Worm (Caenorhabditis elegans) whole organism, young adult: Measurements from ENCODE around the gene rpap-2.

Experiments
- B0261.1 ChIP-seq: sonication (generic microtip); optimal IDR thresholded peaks from 2 replicates; lab custom pipeline; 2016; ENCODE audit warnings: mild to moderate bottlenecking, missing genetic modification characterization, moderate library complexity, missing compliant biosample characterization
- C17E4.6 ChIP-seq: fragments of 200-800 bp; sonication (Bioruptor generic); IDR thresholded peaks from 2 replicates; pipeline ENCODE4 v1.3.6; 2022; ENCODE audit warnings: missing genetic modification reagents, missing genetic modification characterization, missing compliant biosample characterization
- D2030.7 ChIP-seq: fragments of 200-800 bp; sonication (Bioruptor generic); IDR thresholded peaks from 2 replicates; pipeline ENCODE4 v1.3.6; 2022; ENCODE audit warnings: missing genetic modification reagents, missing genetic modification characterization, missing compliant biosample characterization
- F49E8.2 ChIP-seq: sonication (generic microtip); optimal IDR thresholded peaks from 3 replicates; lab custom pipeline; 2017; ENCODE audit warnings: missing genetic modification characterization, mild to moderate bottlenecking, missing compliant biosample characterization, antibody characterized with exemption, moderate library complexity; ENCODE audit not compliant: insufficient read depth
- F57A8.1 ChIP-seq: fragments of 200-800 bp; sonication (Bioruptor generic); optimal IDR thresholded peaks from 2 replicates; lab custom pipeline; 2018; ENCODE audit warnings: mild to moderate bottlenecking, missing genetic modification characterization, moderate library complexity, missing compliant biosample characterization
- K12H6.12 ChIP-seq: fragments of 200-800 bp; sonication (Bioruptor generic); optimal IDR thresholded peaks from 2 replicates; lab custom pipeline; 2018; ENCODE audit warnings: mild to moderate bottlenecking, missing genetic modification characterization, missing compliant biosample characterization
- T07F8.4 ChIP-seq: sonication (generic microtip); optimal IDR thresholded peaks from 2 replicates; lab custom pipeline; 2016; ENCODE audit warnings: mild to moderate bottlenecking, missing genetic modification characterization, moderate library complexity, missing compliant biosample characterization
- Y53F4B.3 ChIP-seq: fragments of 200-800 bp; sonication (Bioruptor generic); IDR thresholded peaks from 2 replicates; pipeline ENCODE4 v1.3.6; 2022; ENCODE audit warnings: missing genetic modification reagents, missing genetic modification characterization, missing compliant biosample characterization
- Y53G8AR.9 ChIP-seq: fragments of 200-800 bp; sonication (Bioruptor generic); conservative IDR thresholded peaks from 2 replicates; pipeline ENCODE4 v1.3.6; 2022; ENCODE audit warnings: missing genetic modification reagents, missing genetic modification characterization, missing compliant biosample characterization
- Y67H2A.10 ChIP-seq: fragments of 200-800 bp; sonication (Bioruptor generic); conservative IDR thresholded peaks from 2 replicates; pipeline ENCODE4 v1.3.6; 2022; ENCODE audit warnings: missing genetic modification reagents, missing genetic modification characterization, missing compliant biosample characterization
- Y79H2A.3 ChIP-seq: fragments of 200-800 bp; sonication (Bioruptor generic); conservative IDR thresholded peaks from 2 replicates; pipeline ENCODE4 v1.3.6; 2022; ENCODE audit warnings: missing genetic modification reagents, missing genetic modification characterization, missing compliant biosample characterization
- ama-1 ChIP-seq, 3 experiments: fragments of 150-350 bp in 1 of 3; sonication (generic microtip) in 2 of 3; optimal IDR thresholded peaks; 2 replicates each; lab custom pipeline; 2014 to 2018; ENCODE audit warnings: missing biosample characterization in 2 of 3, missing genetic modification characterization in 2 of 3, missing genetic modification reagents in 2 of 3
- athp-1 ChIP-seq: sonication (generic microtip); optimal IDR thresholded peaks from 2 replicates; lab custom pipeline; 2017; ENCODE audit warnings: mild to moderate bottlenecking, missing genetic modification characterization, missing compliant biosample characterization
- bed-1 ChIP-seq: fragments of 200-800 bp; sonication (Bioruptor generic); IDR thresholded peaks from 2 replicates; pipeline ENCODE4 v1.3.6; 2022; ENCODE audit warnings: missing genetic modification reagents, missing genetic modification characterization, missing compliant biosample characterization
- ceh-100 ChIP-seq: fragments of 200-800 bp; sonication (Bioruptor generic); IDR thresholded peaks from 2 replicates; pipeline ENCODE4 v1.3.6; 2022; ENCODE audit warnings: missing genetic modification reagents, missing genetic modification characterization, missing compliant biosample characterization
- ceh-58 ChIP-seq: fragments of 200-800 bp; sonication (Bioruptor generic); IDR thresholded peaks from 2 replicates; pipeline ENCODE4 v1.3.6; 2022; ENCODE audit warnings: missing genetic modification characterization, missing compliant biosample characterization
- ceh-79 ChIP-seq: sonication (generic microtip); optimal IDR thresholded peaks from 2 replicates; lab custom pipeline; 2017; ENCODE audit warnings: mild to moderate bottlenecking, missing genetic modification characterization, missing compliant biosample characterization
- ceh-91 ChIP-seq: fragments of 200-800 bp; sonication (Bioruptor generic); IDR thresholded peaks from 2 replicates; pipeline ENCODE4 v1.3.6; 2022; ENCODE audit warnings: missing genetic modification reagents, missing genetic modification characterization, missing compliant biosample characterization
- die-1 ChIP-seq: sonication (generic microtip); optimal IDR thresholded peaks from 2 replicates; lab custom pipeline; 2016; ENCODE audit warnings: missing genotype, mild to moderate bottlenecking, missing genetic modification characterization, missing compliant biosample characterization
- dpl-1 ChIP-seq: fragments of 150-350 bp; optimal IDR thresholded peaks from 2 replicates; lab custom pipeline; 2014; ENCODE audit warnings: missing biosample characterization, missing genetic modification reagents, missing genetic modification characterization
- efl-1 ChIP-seq: fragments of 150-350 bp; optimal IDR thresholded peaks from 2 replicates; lab custom pipeline; 2014; ENCODE audit warnings: missing biosample characterization, missing genetic modification reagents, missing genetic modification characterization
- egrh-3 ChIP-seq: fragments of 200-800 bp; sonication (Bioruptor generic); IDR thresholded peaks from 2 replicates; pipeline ENCODE4 v1.3.6; 2022; ENCODE audit warnings: missing genetic modification reagents, missing genetic modification characterization, missing compliant biosample characterization
- ekl-4 ChIP-seq: fragments of 200-800 bp; sonication (Bioruptor generic); IDR thresholded peaks from 2 replicates; pipeline ENCODE4 v1.3.6; 2022; ENCODE audit warnings: missing genetic modification reagents, missing genetic modification characterization, missing compliant biosample characterization
- ets-4 ChIP-seq: fragments of 200-800 bp; sonication (Bioruptor generic); optimal IDR thresholded peaks from 2 replicates; lab custom pipeline; 2018; ENCODE audit warnings: mild to moderate bottlenecking, missing genetic modification characterization, missing compliant biosample characterization
- hrde-1 ChIP-seq: sonication (generic microtip); optimal IDR thresholded peaks from 2 replicates; lab custom pipeline; 2016; ENCODE audit warnings: missing genetic modification characterization, mild to moderate bottlenecking, missing compliant biosample characterization, moderate library complexity, missing genotype, missing genetic modification reagents, borderline replicate concordance
- hsf-1 ChIP-seq: fragments of 200-800 bp; sonication (Bioruptor generic); IDR thresholded peaks from 2 replicates; pipeline ENCODE4 v1.3.6; 2022; ENCODE audit warnings: missing genetic modification reagents, missing genetic modification characterization, missing compliant biosample characterization
- lag-1 ChIP-seq: fragments of 200-800 bp; sonication (Bioruptor generic); IDR thresholded peaks from 2 replicates; pipeline ENCODE4 v1.3.6; 2022; ENCODE audit warnings: missing genetic modification reagents, missing genetic modification characterization, missing compliant biosample characterization
- let-526 ChIP-seq: fragments of 200-800 bp; sonication (Bioruptor generic); IDR thresholded peaks from 2 replicates; pipeline ENCODE4 v1.3.6; 2022; ENCODE audit warnings: missing genetic modification reagents, missing genetic modification characterization, missing compliant biosample characterization
- lin-40 ChIP-seq: sonication (generic microtip); optimal IDR thresholded peaks from 2 replicates; lab custom pipeline; 2016; ENCODE audit warnings: missing genetic modification characterization, mild to moderate bottlenecking, missing compliant biosample characterization, missing genotype, missing genetic modification reagents
- lin-54 ChIP-seq: fragments of 200-800 bp; sonication (Bioruptor generic); optimal IDR thresholded peaks from 2 replicates; lab custom pipeline; 2018; ENCODE audit warnings: mild to moderate bottlenecking, missing genetic modification characterization, missing compliant biosample characterization
- lir-1 ChIP-seq: fragments of 200-800 bp; sonication (Bioruptor generic); conservative IDR thresholded peaks from 2 replicates; pipeline ENCODE4 v1.3.6; 2022; ENCODE audit warnings: missing genetic modification reagents, missing genetic modification characterization, missing compliant biosample characterization
- lsl-1 ChIP-seq: fragments of 200-800 bp; sonication (Bioruptor generic); optimal IDR thresholded peaks from 2 replicates; lab custom pipeline; 2018; ENCODE audit warnings: mild to moderate bottlenecking, missing genetic modification characterization, moderate library complexity, missing compliant biosample characterization
- madf-8 ChIP-seq: fragments of 200-800 bp; sonication (Bioruptor generic); conservative IDR thresholded peaks from 2 replicates; pipeline ENCODE4 v1.3.6; 2022; ENCODE audit warnings: missing genetic modification reagents, missing genetic modification characterization, missing compliant biosample characterization
- mel-28 ChIP-seq: sonication (generic microtip); optimal IDR thresholded peaks from 2 replicates; lab custom pipeline; 2016; ENCODE audit warnings: borderline replicate concordance, mild to moderate bottlenecking, missing genetic modification characterization, missing compliant biosample characterization
- mes-4 ChIP-seq: sonication (generic microtip); optimal IDR thresholded peaks from 2 replicates; lab custom pipeline; 2016; ENCODE audit warnings: missing genotype, missing genetic modification characterization, missing compliant biosample characterization
- nfya-2 ChIP-seq: fragments of 200-800 bp; sonication (Bioruptor generic); IDR thresholded peaks from 2 replicates; pipeline ENCODE4 v1.3.6; 2022; ENCODE audit warnings: missing genetic modification reagents, missing genetic modification characterization, missing compliant biosample characterization
- nhr-120 ChIP-seq: fragments of 200-800 bp; sonication (Bioruptor generic); IDR thresholded peaks from 2 replicates; pipeline ENCODE4 v1.3.6; 2022; ENCODE audit warnings: missing genetic modification characterization, missing compliant biosample characterization
- nhr-80 ChIP-seq: sonication (generic microtip); optimal IDR thresholded peaks from 2 replicates; lab custom pipeline; 2016; ENCODE audit warnings: missing genetic modification characterization, missing compliant biosample characterization
- repo-1 ChIP-seq: sonication (generic microtip); optimal IDR thresholded peaks from 2 replicates; lab custom pipeline; 2017; ENCODE audit warnings: mild to moderate bottlenecking, missing genetic modification characterization, missing compliant biosample characterization
- sdz-38 ChIP-seq: sonication (generic microtip); optimal IDR thresholded peaks from 2 replicates; lab custom pipeline; 2016; ENCODE audit warnings: missing genotype, missing genetic modification characterization, missing compliant biosample characterization
- snpc-1.1 ChIP-seq: sonication (generic microtip); optimal IDR thresholded peaks from 2 replicates; lab custom pipeline; 2017; ENCODE audit warnings: missing genetic modification characterization, mild to moderate bottlenecking, missing compliant biosample characterization, antibody characterized with exemption, moderate library complexity, missing genotype, missing genetic modification reagents; ENCODE audit not compliant: insufficient read depth
- snpc-1.3 ChIP-seq: sonication (generic microtip); optimal IDR thresholded peaks from 2 replicates; lab custom pipeline; 2017; ENCODE audit warnings: missing genetic modification characterization, mild to moderate bottlenecking, missing compliant biosample characterization, antibody characterized with exemption, moderate library complexity, missing genotype, missing genetic modification reagents; ENCODE audit not compliant: insufficient read depth
- somi-1 ChIP-seq: fragments of 200-800 bp; sonication (Bioruptor generic); optimal IDR thresholded peaks from 2 replicates; lab custom pipeline; 2018; ENCODE audit warnings: mild to moderate bottlenecking, missing genetic modification characterization, missing compliant biosample characterization
- sptf-2 ChIP-seq: fragments of 200-800 bp; sonication (Bioruptor generic); optimal IDR thresholded peaks from 2 replicates; lab custom pipeline; 2018; ENCODE audit warnings: mild to moderate bottlenecking, missing genetic modification characterization, missing compliant biosample characterization
- tbp1 ChIP-seq: fragments of 200-800 bp; sonication (Bioruptor generic); optimal IDR thresholded peaks from 2 replicates; lab custom pipeline; 2018; ENCODE audit warnings: mild to moderate bottlenecking, missing genetic modification characterization, missing compliant biosample characterization
- tbx-9 ChIP-seq: sonication (generic microtip); optimal IDR thresholded peaks from 2 replicates; lab custom pipeline; 2016; ENCODE audit warnings: borderline replicate concordance, missing genetic modification characterization, inconsistent platforms, missing compliant biosample characterization
- unc-62 ChIP-seq: fragments of 150-350 bp; optimal IDR thresholded peaks from 2 replicates; lab custom pipeline; 2014; ENCODE audit warnings: missing biosample characterization, missing genetic modification reagents, missing genetic modification characterization
- ztf-25 ChIP-seq: fragments of 200-800 bp; sonication (Bioruptor generic); IDR thresholded peaks from 2 replicates; pipeline ENCODE4 v1.3.6; 2022; ENCODE audit warnings: missing genetic modification reagents, missing genetic modification characterization, missing compliant biosample characterization

The rpap-2 gene

DNA sequence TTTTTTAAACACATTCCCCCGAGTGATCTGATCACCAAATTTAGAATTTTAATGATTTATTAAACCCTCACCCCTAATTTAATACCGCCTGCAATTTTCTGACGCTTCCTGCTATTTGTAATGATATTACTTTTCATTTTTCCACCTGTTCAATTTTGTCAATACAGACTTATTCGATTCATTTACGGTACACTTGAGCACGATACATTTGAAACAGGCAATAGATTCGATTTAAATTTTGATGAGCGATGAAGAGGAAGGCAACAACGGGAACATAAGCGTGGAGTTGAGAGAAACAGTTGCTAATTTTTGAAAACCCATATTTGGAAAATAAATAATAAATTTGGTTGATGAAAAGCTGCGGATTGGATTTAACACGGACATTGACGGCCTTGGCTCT lies 36.9 kb downstream of the rpap-2 start (continued):
- TF ChIP-seq ama-1 (optimal IDR thresholded peaks at IDR 0.05; lab: Kevin White, UChicago) (no peak), ama-1 (GFP tag; optimal IDR thresholded peaks at IDR 0.05; lab: Kevin White, UChicago) (peak in 1 of 2 experiments; percentile 44), ceh-58 (GFP tag; lab: Robert Waterston, UW) (0 out of 2 replicates have a peak, but pooled peaks have one; percentile 76), nfya-2 (GFP tag; lab: Robert Waterston, UW) (no peak), madf-8 (GFP tag; lab: Robert Waterston, UW) (no peak; the same call in 1 of the 2 replicates), F57A8.1 (GFP tag; lab: Kevin White, UChicago) (no peak), ceh-100 (GFP tag; lab: Robert Waterston, UW) (no peak), lin-54 (GFP tag; lab: Kevin White, UChicago) (no peak), somi-1 (GFP tag; lab: Kevin White, UChicago) (no peak), D2030.7 (no peak), hsf-1 (GFP tag; lab: Robert Waterston, UW) (peak; percentile 5; the same call in 1 of the 2 replicates), tbp1 (no peak), K12H6.12 (tag; lab: Kevin White, UChicago) (no peak), ztf-25 (GFP tag; lab: Robert Waterston, UW) (no peak), C17E4.6 (GFP tag; lab: Robert Waterston, UW) (no peak), egrh-3 (GFP tag; lab: Robert Waterston, UW) (no peak), die-1 (tag; lab: Kevin White, UChicago) (peak; percentile 12), sptf-2 (no peak), mel-28 (tag; lab: Kevin White, UChicago) (no peak), hrde-1 (peak; percentile 59), ceh-91 (GFP tag; lab: Robert Waterston, UW) (no peak), sdz-38 (tag; lab: Kevin White, UChicago) (no peak), Y53F4B.3 (GFP tag; lab: Robert Waterston, UW) (no peak), T07F8.4 (tag; lab: Kevin White, UChicago) (no peak), ekl-4 (no peak), efl-1 (GFP tag; lab: Kevin White, UChicago) (no peak), repo-1 (tag; lab: Kevin White, UChicago) (no peak), lsl-1 (GFP tag; lab: Kevin White, UChicago) (no peak), lir-1 (GFP tag; lab: Robert Waterston, UW) (no peak), B0261.1 (no peak), dpl-1 (GFP tag; lab: Kevin White, UChicago) (no peak), tbx-9 (tag; lab: Kevin White, UChicago) (no peak), Y79H2A.3 (GFP tag; lab: Robert Waterston, UW) (peak; percentile 63; the same call in 1 of the 2 replicates), let-526 (no peak), Y67H2A.10 (no peak), F49E8.2 (tag; lab: Kevin White, UChicago) (peak; percentile 23), ets-4 (GFP tag; lab: Kevin White, UChicago) (no peak), unc-62 (GFP tag; lab: Kevin White, UChicago) (no peak), snpc-1.3 (tag; lab: Kevin White, UChicago) (no peak), Y53G8AR.9 (0 out of 2 replicates have a peak, but pooled peaks have one; percentile 47), lag-1 (GFP tag; lab: Robert Waterston, UW) (no peak), ceh-79 (tag; lab: Kevin White, UChicago) (no peak), mes-4 (tag; lab: Kevin White, UChicago) (no peak), athp-1 (tag; lab: Kevin White, UChicago) (no peak), lin-40 (no peak), bed-1 (GFP tag; lab: Robert Waterston, UW) (no peak), snpc-1.1 (tag; lab: Kevin White, UChicago) (no peak), nhr-120 (no peak), nhr-80 (no peak)
